Comparison of ENCODE assay signal across 3 fruit fly cellular contexts in genomic region chrX:16920682-16921286, dm6.
TF ChIP-seq lines count a peak whose summit lies in the region.

No protein-coding gene starts in this region.

- TF ChIP-seq CTCF in whole organism, embryonic (GFP tag; optimal IDR thresholded peaks at IDR 0.05; lab: Kevin White, UChicago): no peak

TF ChIP-seq in whole organism, adult, 20 proteins besides CTCF, POLR2A, EP300 and RAD21:
- TF ChIP-seq cic (GFP tag; optimal IDR thresholded peaks at IDR 0.05; lab: Kevin White, UChicago) (peak; percentile 5), CG11617 (GFP tag; optimal IDR thresholded peaks at IDR 0.05; lab: Kevin White, UChicago) (no peak), CG7101 (tag; optimal IDR thresholded peaks at IDR 0.05; lab: Kevin White, UChicago) (peak; percentile 55)

TF ChIP-seq in whole organism, embryonic, 481 proteins besides CTCF, POLR2A, EP300 and RAD21:
- TF ChIP-seq lab (GFP tag; optimal IDR thresholded peaks at IDR 0.05; lab: Kevin White, UChicago) (peak; percentile 10), Pdp1 (GFP tag; optimal IDR thresholded peaks at IDR 0.05; lab: Kevin White, UChicago) (peak in 1 of 2 experiments; percentile 21), Med (GFP tag; lab: Kevin White, UChicago) (peak; percentile 5), HHEX (GFP tag; optimal IDR thresholded peaks at IDR 0.05; lab: Kevin White, UChicago) (no peak), mirr (GFP tag; optimal IDR thresholded peaks at IDR 0.05; lab: Kevin White, UChicago) (peak; percentile 9), CG8765 (GFP tag; IDR thresholded peaks at IDR 0.05; lab: Robert Waterston, UW) (no peak), grn (GFP tag; optimal IDR thresholded peaks at IDR 0.05; lab: Kevin White, UChicago) (peak; percentile 28), CG6791 (GFP tag; IDR thresholded peaks at IDR 0.05; lab: Robert Waterston, UW; ENCODE audit: partially characterized antibody) (no peak), abd-A (tag; optimal IDR thresholded peaks at IDR 0.05; lab: Kevin White, UChicago) (no peak), exex (tag; optimal IDR thresholded peaks at IDR 0.05; lab: Kevin White, UChicago) (peak; percentile 94), zen2 (GFP tag; IDR thresholded peaks at IDR 0.05; lab: Robert Waterston, UW; ENCODE audit: partially characterized antibody) (no peak), pb (GFP tag; optimal IDR thresholded peaks at IDR 0.05; lab: Kevin White, UChicago) (no peak), CG12155 (GFP tag; optimal IDR thresholded peaks at IDR 0.05; lab: Kevin White, UChicago) (no peak), jigr1 (GFP tag; IDR thresholded peaks at IDR 0.05; lab: Robert Waterston, UW) (no peak), CG7987 (GFP tag; optimal IDR thresholded peaks at IDR 0.05; lab: Kevin White, UChicago) (no peak), unpg (GFP tag; optimal IDR thresholded peaks at IDR 0.05; lab: Kevin White, UChicago) (peak; percentile 9), B-H2 (GFP tag; optimal IDR thresholded peaks at IDR 0.05; lab: Kevin White, UChicago) (peak; percentile 12), Bteb2 (GFP tag; optimal IDR thresholded peaks at IDR 0.05; lab: Kevin White, UChicago) (no peak), chn (GFP tag; optimal IDR thresholded peaks at IDR 0.05; lab: Kevin White, UChicago) (no peak), Hmr (GFP tag; optimal IDR thresholded peaks at IDR 0.05; lab: Kevin White, UChicago) (no peak), CG18262 (tag; optimal IDR thresholded peaks at IDR 0.05; lab: Kevin White, UChicago) (no peak), CG3281 (GFP tag; optimal IDR thresholded peaks at IDR 0.05; lab: Kevin White, UChicago) (peak; percentile 10), CG13894 (tag; optimal IDR thresholded peaks at IDR 0.05; lab: Kevin White, UChicago) (peak; percentile 85), CG13296 (GFP tag; optimal IDR thresholded peaks at IDR 0.05; lab: Kevin White, UChicago) (peak; percentile 3), CG12219 (GFP tag; optimal IDR thresholded peaks at IDR 0.05; lab: Kevin White, UChicago) (no peak), pros (GFP tag; optimal IDR thresholded peaks at IDR 0.05; lab: Kevin White, UChicago) (no peak), sug (tag; optimal IDR thresholded peaks at IDR 0.05; lab: Kevin White, UChicago) (peak; percentile 42), CG30403 (GFP tag; optimal IDR thresholded peaks at IDR 0.05; lab: Kevin White, UChicago) (no peak), CG2678 (tag; optimal IDR thresholded peaks at IDR 0.05; lab: Kevin White, UChicago) (peak; percentile 30), CG10565 (GFP tag; optimal IDR thresholded peaks at IDR 0.05; lab: Kevin White, UChicago) (no peak), CG6683 (GFP tag; optimal IDR thresholded peaks at IDR 0.05; lab: Kevin White, UChicago) (no peak), Hr51 (GFP tag; optimal IDR thresholded peaks at IDR 0.05; lab: Kevin White, UChicago) (no peak), CG5180 (GFP tag; optimal IDR thresholded peaks at IDR 0.05; lab: Kevin White, UChicago) (no peak), slbo (GFP tag; IDR thresholded peaks at IDR 0.05; lab: Robert Waterston, UW) (no peak), CG8290 (GFP tag; optimal IDR thresholded peaks at IDR 0.05; lab: Kevin White, UChicago) (no peak), CG8290 (tag; optimal IDR thresholded peaks at IDR 0.05; lab: Kevin White, UChicago) (peak in 1 of 2 experiments; percentile 12), CG1647 (GFP tag; optimal IDR thresholded peaks at IDR 0.05; lab: Kevin White, UChicago) (no peak), BtbVII (GFP tag; optimal IDR thresholded peaks at IDR 0.05; lab: Kevin White, UChicago) (no peak), sob (GFP tag; IDR thresholded peaks at IDR 0.05; lab: Robert Waterston, UW) (0 out of 2 replicates have a peak, but pooled peaks have one; percentile 17), ato (GFP tag; IDR thresholded peaks at IDR 0.05; lab: Robert Waterston, UW; ENCODE audit: partially characterized antibody) (no peak), CG16815 (GFP tag; optimal IDR thresholded peaks at IDR 0.05; lab: Kevin White, UChicago) (no peak)

TF ChIP-seq in whole organism, pupa, 21 proteins besides CTCF, POLR2A, EP300 and RAD21:
- 0 out of 3 replicates have a peak, but pooled peaks have one; percentile 8 for TF ChIP-seq fd96Ca (GFP tag; IDR thresholded peaks at IDR 0.05; lab: Robert Waterston, UW)
- no peak for TF ChIP-seq CG9948 (tag; optimal IDR thresholded peaks at IDR 0.05; lab: Kevin White, UChicago)
TF ChIP-seq in whole organism, pupa: peak in this region for 1.
